Fruit fly (Drosophila melanogaster) whole organism, larva: ENCODE results near the gene CstF50.

ENCODE experiments used
- noc ChIP-seq: fragments of 200-800 bp; sonication (Bioruptor generic); optimal IDR thresholded peaks from 3 replicates; lab custom pipeline; 2019; ENCODE audit warnings: missing biosample characterization, mild to moderate bottlenecking, missing genetic modification characterization, moderate library complexity

The CstF50 gene

DNA sequence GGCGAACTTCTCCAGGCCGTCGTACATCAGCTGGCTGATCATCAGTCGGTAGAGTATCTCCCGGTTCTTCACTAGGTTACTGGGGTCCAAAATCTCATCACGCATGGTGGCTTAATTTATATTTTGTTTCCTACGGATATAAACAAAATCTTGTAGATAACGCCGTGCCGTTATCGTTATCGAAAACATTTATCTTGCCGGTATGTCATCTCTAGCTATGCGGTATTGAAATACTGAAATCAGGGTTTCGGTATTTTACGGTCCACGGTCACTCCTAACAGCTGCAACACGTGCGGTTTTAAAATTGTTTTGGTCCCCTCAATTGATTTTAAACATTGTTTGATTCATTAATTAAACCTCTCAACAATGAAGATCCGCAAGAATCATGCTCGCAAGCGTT, at the start of gene CstF50, which contains the start of gene CG11563:
CstF50 (minus strand) TSS at position 188 of the 400 bp plus-strand sequence.
CG11563 (plus strand) TSS at position 260 of the 400 bp plus-strand sequence.
- no peak for TF ChIP-seq noc (tag; lab: Kevin White, UChicago)

DNA sequence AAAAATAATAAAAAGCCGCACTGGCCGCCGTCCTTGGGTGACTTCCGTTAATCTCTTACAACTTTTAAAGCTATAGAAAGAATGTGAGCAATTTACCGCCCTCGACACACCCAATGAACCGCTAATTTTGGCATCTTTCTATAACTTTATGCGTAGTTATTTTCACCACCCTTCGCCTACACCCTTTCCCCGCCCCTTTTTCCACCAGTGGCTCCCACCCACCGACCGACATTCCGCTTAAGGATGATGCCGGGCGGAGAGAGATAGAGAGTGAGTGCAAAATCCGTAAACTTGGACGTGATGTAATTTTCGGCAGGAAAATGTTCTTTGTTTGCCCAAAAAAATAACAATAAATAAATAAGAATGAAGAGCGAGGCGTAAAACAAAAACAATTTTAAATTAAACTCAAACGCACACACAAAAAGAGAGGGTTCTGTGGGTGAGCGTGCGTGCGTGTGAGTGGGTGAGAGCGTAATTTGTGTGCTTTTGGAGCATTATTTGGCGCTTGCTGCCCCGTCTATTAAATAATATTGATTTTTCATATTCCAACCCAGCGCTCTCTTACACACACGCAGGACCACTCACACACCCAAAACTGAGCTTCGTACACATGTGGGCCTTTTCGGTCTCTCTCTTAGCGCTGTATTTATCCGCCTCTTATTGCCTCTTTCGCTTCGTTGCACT, 40.9 kb upstream of the CstF50 start:
- no peak for TF ChIP-seq noc (tag; lab: Kevin White, UChicago)

DNA sequence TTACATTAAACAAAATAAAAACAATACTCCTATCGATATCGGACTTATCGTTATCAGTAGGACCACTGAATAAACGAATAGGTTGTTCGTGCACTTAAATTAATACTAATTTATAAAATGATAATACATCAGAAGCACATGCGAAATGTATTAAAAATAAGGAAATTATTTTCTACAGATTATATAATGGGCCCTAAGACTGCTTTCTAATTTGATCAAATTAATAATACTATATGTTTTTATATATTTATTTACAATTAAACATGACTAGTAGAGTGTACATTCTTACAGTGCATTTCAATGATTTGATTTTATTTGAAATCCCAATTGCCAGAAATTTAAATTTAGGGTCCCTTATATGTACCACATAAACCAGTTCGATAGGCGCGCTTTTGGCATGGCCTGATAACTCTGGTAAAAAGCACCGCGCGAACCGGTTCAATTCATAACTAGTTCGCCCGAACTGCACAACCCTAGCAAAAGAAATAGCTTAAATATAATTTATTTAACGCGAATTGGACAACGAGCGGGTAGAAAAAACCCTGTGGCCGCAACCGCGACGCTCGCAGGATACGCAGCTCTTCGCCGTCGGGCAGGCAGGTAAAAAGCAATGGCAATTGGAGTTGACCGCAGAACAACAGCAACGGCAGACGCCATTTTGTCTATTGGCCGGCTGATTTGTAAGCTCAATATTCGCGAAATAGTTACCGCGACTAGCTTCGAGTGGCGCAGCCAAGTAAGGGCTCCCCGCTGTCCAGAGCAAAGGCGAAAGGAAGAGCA, 40.0 kb upstream of the CstF50 start, which contains the start of the genes CG2126 and faf:
CG2126 (minus strand) TSS at position 70 of the 780 bp plus-strand sequence.
faf (plus strand) TSS at position 438 of the 780 bp plus-strand sequence.
- TF ChIP-seq noc (tag; lab: Kevin White, UChicago) = peak; percentile 66

DNA sequence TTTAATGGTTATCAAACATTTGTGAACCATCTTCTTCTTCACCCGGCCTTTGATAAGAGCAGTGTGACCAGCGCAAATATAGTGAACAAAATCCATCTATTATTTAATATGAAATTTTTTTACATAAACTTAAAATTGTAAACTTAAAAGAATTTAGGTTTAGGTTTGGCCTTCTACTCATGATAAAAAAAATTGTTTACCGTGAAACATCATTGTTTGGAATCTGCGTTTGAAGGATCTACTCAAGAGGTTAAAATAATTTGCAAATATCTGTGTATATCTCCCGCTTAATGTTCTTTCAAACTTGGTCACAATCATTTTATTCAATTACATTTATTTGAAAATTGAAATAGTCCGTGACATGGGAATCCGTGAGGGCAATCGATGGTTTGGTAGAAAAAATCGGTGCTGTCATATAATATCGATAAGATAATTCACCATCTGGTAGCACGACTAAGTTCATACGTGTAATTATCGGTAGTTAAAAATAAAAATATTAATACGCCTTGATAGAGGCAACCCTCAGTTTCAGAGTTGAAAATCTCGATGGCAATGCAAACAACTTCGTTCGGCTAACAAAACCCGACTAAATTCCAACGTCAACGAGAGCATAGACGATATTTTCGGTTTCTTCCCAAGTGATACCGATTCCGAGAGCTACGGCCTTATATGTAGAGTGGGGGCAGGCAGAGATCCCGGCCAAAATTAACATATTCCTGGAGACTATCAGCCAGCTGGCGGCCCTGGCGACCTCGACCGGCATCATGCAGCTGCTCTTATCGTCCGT, 35.2 kb upstream of the CstF50 start, which contains the start of the genes betaGlu and sip3:
betaGlu (minus strand) TSS at position 59 of the 787 bp plus-strand sequence.
sip3 (plus strand) TSS at position 430 of the 787 bp plus-strand sequence.
- TF ChIP-seq noc (tag; lab: Kevin White, UChicago) = no peak

DNA sequence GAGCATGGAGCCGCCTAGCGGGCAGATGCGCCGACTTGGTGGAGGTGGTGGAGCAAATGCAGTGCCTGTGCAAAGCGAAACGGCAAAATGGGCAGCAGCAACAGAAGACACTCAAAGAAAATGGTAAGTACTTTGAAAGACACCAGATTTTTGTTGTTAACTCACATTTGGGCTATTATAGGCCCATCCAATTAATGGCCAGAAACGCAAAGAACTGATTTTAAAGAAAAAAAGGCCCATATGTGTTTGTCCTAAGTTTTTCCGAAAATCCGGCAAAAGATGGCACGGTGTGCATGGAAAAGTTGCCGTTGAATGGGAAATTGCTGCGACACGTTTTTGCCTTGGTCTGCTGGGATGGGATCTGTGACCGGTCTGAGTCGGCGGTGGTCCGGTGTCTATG, 31.4 kb upstream of the CstF50 start:
- TF ChIP-seq noc (tag; lab: Kevin White, UChicago) = no peak

DNA sequence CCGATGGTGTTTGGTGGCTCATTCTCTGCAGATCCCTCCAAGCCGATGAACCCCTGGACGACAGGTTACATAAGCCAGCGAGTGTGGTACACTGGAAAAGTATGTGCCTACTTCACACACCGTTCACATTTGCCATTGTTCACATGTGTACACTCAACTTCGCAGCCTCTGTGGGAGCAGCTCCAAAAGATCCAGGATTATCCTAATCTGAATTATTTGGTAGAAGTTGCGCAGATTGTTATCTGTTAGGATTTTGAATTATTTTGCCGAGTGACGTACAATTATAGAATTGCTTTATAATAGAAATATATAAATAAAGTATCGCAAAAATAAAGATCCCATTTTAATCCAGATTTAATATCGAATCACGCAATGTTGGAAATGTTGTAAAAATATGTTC, 30.8 kb upstream of the CstF50 start:
- no peak for TF ChIP-seq noc (tag; lab: Kevin White, UChicago)

DNA sequence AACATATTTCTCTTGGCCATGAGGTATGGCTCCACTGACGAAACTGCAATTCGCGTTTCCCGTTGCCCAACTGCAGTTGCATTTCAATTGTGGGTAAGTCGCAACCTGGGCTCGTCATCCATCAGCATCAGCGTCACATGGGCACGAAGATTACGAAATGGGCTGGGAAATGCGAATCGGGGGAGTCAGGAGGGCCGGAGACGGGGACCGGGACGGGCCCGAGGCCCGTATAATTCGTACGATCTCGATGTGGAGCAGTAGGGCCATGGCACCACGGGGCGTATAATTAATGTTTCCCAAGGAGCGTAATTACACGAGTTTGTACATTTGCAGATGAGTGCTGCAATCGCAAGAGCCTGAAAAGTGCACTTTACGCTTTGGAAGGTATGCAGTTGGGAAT, 28.4 kb upstream of the CstF50 start:
- no peak for TF ChIP-seq noc (tag; lab: Kevin White, UChicago)

DNA sequence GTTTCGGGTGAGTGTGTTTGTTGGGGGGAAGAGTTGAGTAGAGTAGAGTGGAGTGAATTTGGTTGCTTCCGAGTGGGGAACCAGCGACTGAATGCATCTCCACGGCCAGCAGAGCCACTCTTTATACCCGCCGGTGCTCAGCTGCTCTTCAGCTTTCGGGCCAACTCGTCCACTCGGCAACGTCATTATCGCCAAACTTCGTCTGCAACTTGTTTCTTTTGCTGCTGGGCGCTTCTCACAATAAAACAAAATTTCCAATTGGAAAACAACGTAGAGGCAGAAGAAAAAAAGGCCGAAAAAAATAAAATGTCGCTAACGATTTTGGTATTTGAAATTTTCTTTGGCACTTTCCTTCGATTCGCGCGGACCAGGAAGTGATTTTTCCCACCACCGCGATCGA, 27.9 kb upstream of the CstF50 start, which contains the start of gene CG2150:
CG2150 (minus strand) TSS at position 101 of the 400 bp plus-strand sequence.
- TF ChIP-seq noc (tag; lab: Kevin White, UChicago) = no peak

DNA sequence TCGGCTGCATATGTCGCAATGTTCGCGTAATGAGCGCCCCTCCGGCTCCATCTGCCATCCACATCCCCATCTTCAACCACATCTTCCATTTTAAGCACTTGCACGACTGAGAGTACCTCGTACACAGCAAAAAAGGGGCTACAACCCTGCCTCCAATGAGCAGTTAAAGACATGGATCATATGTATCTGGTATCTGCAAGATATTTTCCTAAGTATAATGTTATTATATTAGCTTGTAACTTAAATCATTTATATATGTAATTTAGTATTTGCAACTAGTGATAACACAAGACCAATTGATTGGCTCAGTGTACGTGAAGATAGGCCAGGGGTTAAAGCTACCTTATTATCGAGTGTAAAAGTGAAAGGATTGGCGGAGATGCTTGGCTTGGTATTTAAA, 25.9 kb upstream of the CstF50 start:
- no peak for TF ChIP-seq noc (tag; lab: Kevin White, UChicago)

DNA sequence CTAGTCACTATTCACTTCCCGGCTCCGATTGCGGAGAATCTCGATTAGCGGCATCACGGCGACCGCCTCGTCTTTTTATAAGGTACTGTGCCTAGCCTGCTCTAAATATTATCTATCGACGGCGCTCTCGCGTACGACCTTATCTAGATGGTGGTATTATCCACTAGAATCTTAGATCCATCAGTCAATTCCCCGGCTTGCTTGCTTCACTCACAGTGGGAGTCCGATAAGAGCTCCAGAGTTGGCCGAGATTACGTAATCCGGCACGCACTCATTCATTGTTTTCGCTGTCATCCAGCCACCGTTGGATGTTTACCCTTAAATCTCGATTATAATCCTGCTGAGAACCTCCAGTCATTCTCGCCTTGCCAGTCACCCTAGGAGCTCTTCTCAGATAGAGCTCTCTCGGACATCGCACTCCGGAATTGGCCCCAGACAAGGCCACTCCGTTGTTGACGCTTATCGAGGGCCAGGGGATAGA, 24.8 kb upstream of the CstF50 start, which contains the start of gene Smvt:
Smvt (minus strand) TSS at position 51 of the 481 bp plus-strand sequence.
- peak; percentile 4 for TF ChIP-seq noc (tag; lab: Kevin White, UChicago)

DNA sequence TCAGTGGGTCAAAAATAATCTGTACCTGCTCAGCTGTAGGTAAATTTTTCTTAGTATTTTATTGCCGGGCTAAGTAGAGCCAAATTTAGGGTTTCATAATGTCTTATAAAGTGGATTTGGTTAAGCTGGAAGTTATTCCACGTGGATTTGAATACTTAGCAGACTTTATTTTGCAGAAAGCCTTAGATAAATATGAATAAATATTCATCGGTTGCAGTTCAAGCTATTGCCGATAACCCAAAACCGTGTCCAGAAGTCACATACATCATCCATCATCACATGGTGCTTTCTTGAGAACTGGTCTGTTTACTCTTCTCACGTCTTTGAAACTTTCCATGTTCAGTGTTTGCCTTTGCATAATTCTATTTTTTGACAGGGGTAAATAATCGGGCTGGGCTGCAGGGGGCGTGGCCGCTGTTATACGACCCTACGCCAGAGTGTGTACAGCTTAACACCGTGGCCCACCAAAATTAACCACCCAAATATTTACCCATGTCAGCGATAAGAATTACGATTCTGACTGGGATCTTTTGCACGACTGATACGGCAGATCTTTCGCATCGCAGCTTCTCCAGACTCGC, 21.9 kb upstream of the CstF50 start, which contains the start of gene CG2187:
CG2187 (minus strand) TSS at position 51 of the 581 bp plus-strand sequence.
- TF ChIP-seq noc (tag; lab: Kevin White, UChicago) = peak; percentile 79

DNA sequence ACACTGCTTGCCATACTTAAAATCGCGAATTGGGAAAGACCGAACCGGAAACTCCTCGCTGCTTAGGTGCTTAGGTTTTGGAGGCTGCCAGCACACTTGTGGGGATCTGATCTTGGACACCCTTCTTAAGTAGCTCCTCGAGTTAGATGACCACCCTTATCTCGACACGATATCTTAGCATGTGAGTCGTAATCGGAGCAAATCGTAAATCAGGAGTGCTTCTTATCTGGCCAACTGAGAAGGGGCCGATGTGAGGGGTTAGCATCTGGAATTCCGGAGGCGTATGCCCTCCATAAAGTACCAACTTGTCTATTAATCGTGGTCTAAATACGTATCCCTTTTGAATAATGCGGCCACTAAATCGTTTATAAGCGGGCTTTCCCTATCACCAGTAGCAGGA, 17.8 kb upstream of the CstF50 start, which contains the start of gene salt:
salt (minus strand) TSS at position 101 of the 400 bp plus-strand sequence.
- TF ChIP-seq noc (tag; lab: Kevin White, UChicago) = no peak

DNA sequence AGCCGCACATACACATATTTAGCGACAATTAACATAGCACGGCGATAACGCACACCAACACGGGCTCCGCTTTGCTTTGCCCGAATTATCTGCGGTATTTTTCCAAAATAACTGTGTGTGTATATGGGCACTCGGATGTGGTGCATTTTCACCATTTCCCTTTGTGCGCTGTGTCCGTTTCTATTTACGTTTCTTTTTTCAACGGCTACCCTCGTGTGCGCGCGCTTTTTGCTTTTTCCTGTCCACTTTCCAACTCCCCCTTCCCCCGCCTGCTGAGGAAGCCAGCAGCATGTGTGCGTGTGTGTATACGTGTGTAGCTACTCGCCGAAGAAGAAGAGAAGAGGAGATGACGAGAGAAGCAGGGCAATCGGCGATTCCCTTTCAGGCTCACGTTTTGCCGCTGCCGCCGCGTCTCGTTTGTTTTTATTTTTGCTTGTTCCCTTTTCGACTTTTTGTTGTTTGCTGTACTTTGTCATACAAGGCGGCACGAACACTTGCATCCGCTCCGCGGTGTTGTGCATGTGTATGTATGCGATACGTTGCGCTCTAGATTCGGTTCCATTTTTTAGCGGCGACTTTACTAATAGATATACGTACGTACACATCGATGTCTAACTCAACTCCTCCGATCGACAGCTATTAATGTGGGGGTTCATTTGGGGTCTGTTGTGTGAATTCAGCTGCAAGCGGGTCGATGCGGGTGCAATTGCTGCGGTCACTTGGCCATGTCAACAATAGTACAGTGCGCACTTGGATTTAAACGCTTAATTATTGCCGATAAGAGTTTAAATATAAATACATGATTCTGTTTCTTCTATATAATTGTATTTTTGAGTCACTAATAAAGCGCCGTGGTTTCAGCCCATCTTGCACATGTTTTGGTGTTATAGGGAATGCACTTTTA, 11.6 kb upstream of the CstF50 start:
- TF ChIP-seq noc (tag; lab: Kevin White, UChicago) = peak; percentile 61
